Fruit fly (Drosophila melanogaster) whole organism: ENCODE measurements around the gene CG32512.

Experiments used
- CG8478 ChIP-seq: fragments of >200 bp; optimal IDR thresholded peaks from 2 replicates; lab custom pipeline; 2018; ENCODE audit warnings: inconsistent platforms
- Dll ChIP-seq: fragments of >200 bp; optimal IDR thresholded peaks from 2 replicates; lab custom pipeline; 2017
- EcR ChIP-seq, 2 experiments: fragments of >200 bp; optimal IDR thresholded peaks; 2 replicates each; lab custom pipeline; 2017; ENCODE audit warnings: missing biosample characterization in 2 of 2, missing genetic modification characterization in 2 of 2, missing genetic modification reagents in 2 of 2
- pan ChIP-seq: fragments of >200 bp; optimal IDR thresholded peaks from 2 replicates; lab custom pipeline; 2017
- psq ChIP-seq: fragments of >200 bp; optimal IDR thresholded peaks from 2 replicates; lab custom pipeline; 2017
- usp ChIP-seq: fragments of >200 bp; optimal IDR thresholded peaks from 2 replicates; lab custom pipeline; 2017; ENCODE audit warnings: missing biosample characterization, missing genetic modification characterization, mixed read lengths

DNA sequence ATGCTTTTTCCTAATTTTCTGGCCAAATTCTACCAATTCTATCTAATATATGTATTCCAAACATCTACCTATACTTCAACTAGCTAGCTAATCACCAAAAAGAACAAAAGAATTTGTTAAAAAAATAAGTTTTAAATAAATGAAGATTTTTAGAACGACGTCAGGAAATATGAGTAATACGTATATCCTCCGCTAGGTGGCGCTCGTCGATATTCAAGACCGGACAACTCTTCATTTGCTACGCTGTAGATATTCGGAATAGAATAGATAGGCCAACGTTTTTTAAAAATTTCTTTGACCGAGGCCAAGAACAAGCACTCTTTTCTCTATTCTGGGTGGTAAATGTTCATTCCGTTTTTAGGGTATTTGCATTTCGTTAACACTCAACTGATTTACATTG, 8.9 kb downstream of the CG32512 start:
- TF ChIP-seq CG8478 (no peak), usp (GFP tag; lab: Kevin White, UChicago) (no peak), pan (lab: Kevin White, UChicago) (no peak), psq (no peak), Dll (no peak), EcR (GFP tag; optimal IDR thresholded peaks at IDR 0.05; lab: Kevin White, UChicago) (no peak)
